Worm (Caenorhabditis elegans) whole organism, early embryonic: ENCODE measurements around the gene K08B12.3.
A peak's percentile ranks its signal among the peaks of the same experiment; 100 is the strongest.

Source experiments
- B0310.2 ChIP-seq: sonication (generic microtip); optimal IDR thresholded peaks from 2 replicates; lab custom pipeline; 2016; ENCODE audit warnings: mild to moderate bottlenecking, missing genetic modification characterization, missing compliant biosample characterization
- F13C5.2 ChIP-seq: sonication (generic microtip); optimal IDR thresholded peaks from 2 replicates; lab custom pipeline; 2017; ENCODE audit warnings: mild to moderate bottlenecking, missing genetic modification characterization, inconsistent platforms, missing compliant biosample characterization
- aly-1 ChIP-seq: sonication (generic microtip); optimal IDR thresholded peaks from 2 replicates; lab custom pipeline; 2016; ENCODE audit warnings: missing genetic modification characterization, missing compliant biosample characterization
- ama-1 ChIP-seq: fragments of 150-350 bp; optimal IDR thresholded peaks from 2 replicates; lab custom pipeline; 2014
- ceh-13 ChIP-seq: fragments of 200-800 bp; sonication (Bioruptor generic); optimal IDR thresholded peaks from 2 replicates; lab custom pipeline; 2018; ENCODE audit warnings: mild to moderate bottlenecking, missing genetic modification characterization, missing compliant biosample characterization
- ceh-36 ChIP-seq: sonication (generic microtip); optimal IDR thresholded peaks from 2 replicates; lab custom pipeline; 2016; ENCODE audit warnings: missing genetic modification characterization, inconsistent platforms, missing compliant biosample characterization
- ets-7 ChIP-seq: sonication (generic microtip); optimal IDR thresholded peaks from 2 replicates; lab custom pipeline; 2016; ENCODE audit warnings: missing genotype, missing genetic modification characterization, missing compliant biosample characterization
- flt-1 ChIP-seq: fragments of 200-800 bp; sonication (Bioruptor generic); IDR thresholded peaks from 2 replicates; pipeline ENCODE4 v1.3.6; 2022; ENCODE audit warnings: missing genetic modification characterization, missing compliant biosample characterization
- hmbx-1 ChIP-seq: sonication (generic microtip); optimal IDR thresholded peaks from 2 replicates; lab custom pipeline; 2016; ENCODE audit warnings: mild to moderate bottlenecking, missing genetic modification characterization, missing compliant biosample characterization
- hmg-4 ChIP-seq: fragments of 200-800 bp; sonication (Bioruptor generic); optimal IDR thresholded peaks from 2 replicates; lab custom pipeline; 2018; ENCODE audit warnings: mild to moderate bottlenecking, missing genetic modification characterization, missing compliant biosample characterization
- hnd-1 ChIP-seq: sonication (generic microtip); optimal IDR thresholded peaks from 2 replicates; lab custom pipeline; 2016; ENCODE audit warnings: missing genetic modification characterization, missing compliant biosample characterization
- pes-1 ChIP-seq: fragments of 200-800 bp; sonication (Bioruptor generic); IDR thresholded peaks from 2 replicates; pipeline ENCODE4 v1.3.6; 2022; ENCODE audit warnings: missing genetic modification reagents, missing genetic modification characterization, missing compliant biosample characterization
- scrt-1 ChIP-seq: fragments of 200-800 bp; sonication (Bioruptor generic); IDR thresholded peaks from 2 replicates; pipeline ENCODE4 v1.3.6; 2022; ENCODE audit warnings: missing genetic modification characterization, missing compliant biosample characterization
- sea-1 ChIP-seq: fragments of 200-800 bp; sonication (Bioruptor generic); conservative IDR thresholded peaks from 2 replicates; pipeline ENCODE4 v1.3.6; 2022; ENCODE audit warnings: missing genetic modification characterization, missing compliant biosample characterization
- tbx-11 ChIP-seq: fragments of 200-800 bp; sonication (Bioruptor generic); IDR thresholded peaks from 2 replicates; pipeline ENCODE4 v1.3.6; 2022; ENCODE audit warnings: missing genetic modification characterization, missing compliant biosample characterization
- tbx-37 ChIP-seq: fragments of 200-800 bp; sonication (Bioruptor generic); conservative IDR thresholded peaks from 2 replicates; pipeline ENCODE4 v1.3.6; 2022; ENCODE audit warnings: missing genetic modification reagents, missing genetic modification characterization, missing compliant biosample characterization
- tra-4 ChIP-seq: sonication (generic microtip); optimal IDR thresholded peaks from 2 replicates; lab custom pipeline; 2017; ENCODE audit warnings: missing genetic modification characterization, missing compliant biosample characterization

K08B12.3 gene

DNA sequence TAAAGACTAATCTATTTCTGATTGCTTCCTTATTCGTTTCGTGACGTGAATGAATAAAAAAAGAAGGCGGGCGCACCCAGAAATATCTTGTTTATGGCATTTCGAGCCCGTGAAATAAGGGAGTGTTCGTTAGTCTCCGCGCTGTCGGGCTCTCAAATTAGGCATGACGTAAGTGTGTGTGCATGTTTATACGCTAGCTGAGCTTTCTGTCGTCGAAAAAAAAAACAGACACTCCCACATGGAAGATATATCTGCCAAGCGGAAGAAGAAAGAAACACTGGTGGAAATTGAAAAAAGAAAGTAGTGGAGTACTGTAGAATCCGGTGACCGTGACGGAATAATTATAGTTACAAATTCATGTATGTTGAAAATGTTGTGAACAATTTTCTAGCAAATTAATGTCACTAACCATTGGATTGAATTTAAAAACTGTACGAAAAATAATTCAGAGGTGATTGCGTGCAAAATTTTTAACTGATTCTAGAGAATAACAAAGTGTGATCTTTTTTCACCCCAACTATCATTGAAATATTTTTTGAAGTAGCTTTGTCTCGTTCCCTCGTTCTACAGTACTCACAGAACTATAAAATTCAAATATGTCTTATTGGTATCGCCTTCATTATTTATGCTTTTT is 9.9 kb upstream of the K08B12.3 start:
- TF ChIP-seq hmbx-1 (tag; lab: Kevin White, UChicago) (no peak), hnd-1 (tag; lab: Kevin White, UChicago) (no peak), F13C5.2 (no peak), hmg-4 (GFP tag; lab: Kevin White, UChicago) (no peak), aly-1 (tag; lab: Kevin White, UChicago) (no peak), ama-1 (no peak), sea-1 (GFP tag; lab: Robert Waterston, UW) (no peak), ceh-36 (tag; lab: Kevin White, UChicago) (no peak), tbx-37 (GFP tag; lab: Robert Waterston, UW) (no peak), B0310.2 (tag; lab: Kevin White, UChicago) (no peak), tbx-11 (no peak), flt-1 (GFP tag; lab: Robert Waterston, UW) (no peak), scrt-1 (GFP tag; lab: Robert Waterston, UW) (no peak), tra-4 (tag; lab: Kevin White, UChicago) (no peak), pes-1 (GFP tag; lab: Robert Waterston, UW) (no peak), ceh-13 (GFP tag; lab: Kevin White, UChicago) (no peak), ets-7 (tag; lab: Kevin White, UChicago) (no peak)

ce11 chrV:6225745-6226528 is 9.0 kb upstream of the K08B12.3 start:
- no peak for TF ChIP-seq flt-1 (GFP tag; lab: Robert Waterston, UW)
- no peak for TF ChIP-seq ceh-36 (tag; lab: Kevin White, UChicago)
- no peak for TF ChIP-seq pes-1 (GFP tag; lab: Robert Waterston, UW)
- no peak for TF ChIP-seq ama-1

- no peak for TF ChIP-seq B0310.2 (tag; lab: Kevin White, UChicago)
- peak; percentile 13 for TF ChIP-seq tra-4 (tag; lab: Kevin White, UChicago)
- 0 out of 2 replicates have a peak, but pooled peaks have one; percentile 31 for TF ChIP-seq pes-1 (GFP tag; lab: Robert Waterston, UW)
Observed at ce11 chrV:6226530-6227125, 8.3 kb upstream of the K08B12.3 start, which contains the start of gene W06H8.6. TSS of gene W06H8.6 (minus strand) at chrV:6227010.

DNA sequence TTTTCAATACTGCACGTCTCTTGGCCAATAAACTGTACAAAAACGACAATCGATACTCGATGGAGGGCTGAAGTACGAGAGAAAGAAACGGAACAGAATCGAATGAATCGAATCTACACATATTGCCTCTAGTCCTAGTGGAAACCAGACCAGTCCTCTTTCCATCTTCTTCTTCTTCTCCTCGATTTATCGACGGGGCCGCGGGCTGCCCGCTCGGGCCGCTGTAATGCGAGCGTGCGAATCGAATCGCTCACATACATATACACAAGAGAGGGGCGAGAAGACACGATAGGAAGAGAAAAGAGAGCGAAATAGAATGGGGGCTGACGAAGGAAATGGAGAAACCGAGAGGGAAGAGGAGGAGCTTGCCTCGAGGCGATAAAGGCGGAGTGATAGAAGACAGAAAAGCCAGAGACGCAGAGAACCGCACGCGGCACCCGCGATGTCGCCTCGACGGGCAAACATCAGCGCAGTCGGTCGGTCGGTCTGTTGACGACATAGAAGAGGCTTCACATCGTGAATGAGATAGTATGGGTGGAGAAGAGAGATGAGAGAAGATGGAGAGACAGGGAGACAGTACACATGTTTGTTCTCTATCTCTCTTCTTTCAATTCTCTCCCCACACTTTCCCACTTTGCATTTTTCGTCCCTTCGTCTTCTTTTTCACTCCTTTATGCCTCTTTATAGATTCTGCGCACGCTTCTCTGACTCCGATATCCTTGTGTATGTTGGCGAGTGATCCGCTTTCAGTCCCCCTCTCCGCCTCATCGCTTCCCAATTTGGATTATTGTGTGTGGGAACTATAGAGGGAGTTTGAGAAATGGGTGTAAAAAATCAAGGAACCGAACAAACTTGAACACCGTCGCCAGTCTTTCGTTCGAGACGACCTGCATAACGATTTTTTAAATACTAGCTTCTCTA is 7.4 kb upstream of the K08B12.3 start:
- TF ChIP-seq ets-7 (tag; lab: Kevin White, UChicago) = no peak
- TF ChIP-seq hnd-1 (tag; lab: Kevin White, UChicago) = no peak
- no peak for TF ChIP-seq tra-4 (tag; lab: Kevin White, UChicago)
- no peak for TF ChIP-seq ceh-36 (tag; lab: Kevin White, UChicago)
- no peak for TF ChIP-seq tbx-11
- peak; percentile 50 for TF ChIP-seq aly-1 (tag; lab: Kevin White, UChicago)
- TF ChIP-seq scrt-1 (GFP tag; lab: Robert Waterston, UW) = 0 out of 2 replicates have a peak, but pooled peaks have one; percentile 44
- peak; percentile 62; the same call in 1 of the 2 replicates for TF ChIP-seq pes-1 (GFP tag; lab: Robert Waterston, UW)
- peak; percentile 73 for TF ChIP-seq F13C5.2
- 0 out of 2 replicates have a peak, but pooled peaks have one; percentile 6 for TF ChIP-seq tbx-37 (GFP tag; lab: Robert Waterston, UW)
- TF ChIP-seq ceh-13 (GFP tag; lab: Kevin White, UChicago) = no peak
- TF ChIP-seq sea-1 (GFP tag; lab: Robert Waterston, UW) = 0 out of 2 replicates have a peak, but pooled peaks have one; percentile 29
- TF ChIP-seq B0310.2 (tag; lab: Kevin White, UChicago) = no peak
- TF ChIP-seq hmg-4 (GFP tag; lab: Kevin White, UChicago) = peak; percentile 68
- 0 out of 2 replicates have a peak, but pooled peaks have one; percentile 32 for TF ChIP-seq flt-1 (GFP tag; lab: Robert Waterston, UW)
- TF ChIP-seq hmbx-1 (tag; lab: Kevin White, UChicago) = no peak
- peak; percentile 70 for TF ChIP-seq ama-1

ce11 chrV:6228400-6228895 is 6.5 kb upstream of the K08B12.3 start:
- TF ChIP-seq hmbx-1 (tag; lab: Kevin White, UChicago) (no peak), F13C5.2 (no peak), tbx-37 (GFP tag; lab: Robert Waterston, UW) (no peak)

DNA sequence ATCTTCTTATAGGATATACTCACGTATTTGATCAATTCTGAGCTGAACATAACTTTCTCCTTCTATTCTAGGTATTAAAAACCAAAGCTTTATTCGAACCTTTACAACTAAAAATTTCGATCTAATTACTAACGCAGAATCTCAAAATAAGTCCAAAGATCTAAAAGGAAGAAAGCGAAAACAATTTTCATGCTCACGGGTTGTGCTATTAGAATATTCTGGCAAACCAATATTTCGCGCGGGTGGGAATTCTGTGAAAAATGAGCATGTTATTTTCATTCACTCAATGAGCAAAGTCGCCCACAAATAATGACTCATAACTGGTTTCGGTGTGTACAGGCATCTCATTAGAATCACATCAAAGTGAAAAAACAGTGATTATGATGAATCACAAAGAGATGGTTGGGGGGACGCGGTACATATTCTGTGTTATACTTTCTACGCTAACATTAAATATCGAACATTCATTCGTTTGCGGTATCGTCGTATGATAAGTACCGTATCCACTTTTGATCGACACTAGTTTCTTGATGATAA is 6.0 kb upstream of the K08B12.3 start:
- TF ChIP-seq B0310.2 (tag; lab: Kevin White, UChicago) (no peak), F13C5.2 (no peak), ets-7 (tag; lab: Kevin White, UChicago) (no peak), tra-4 (tag; lab: Kevin White, UChicago) (no peak), tbx-37 (GFP tag; lab: Robert Waterston, UW) (no peak), scrt-1 (GFP tag; lab: Robert Waterston, UW) (no peak)
